Worm (Caenorhabditis elegans) whole organism, young adult: ENCODE measurements around the gene fbxb-55.

ENCODE experiments used
- B0019.2 ChIP-seq: fragments of 200-800 bp; sonication (Bioruptor generic); conservative IDR thresholded peaks from 2 replicates; pipeline ENCODE4 v1.3.6; 2022; ENCODE audit warnings: missing genetic modification reagents, missing genetic modification characterization, missing compliant biosample characterization
- D2030.7 ChIP-seq: fragments of 200-800 bp; sonication (Bioruptor generic); IDR thresholded peaks from 2 replicates; pipeline ENCODE4 v1.3.6; 2022; ENCODE audit warnings: missing genetic modification reagents, missing genetic modification characterization, missing compliant biosample characterization
- F23B12.7 ChIP-seq: sonication (generic microtip); optimal IDR thresholded peaks from 2 replicates; lab custom pipeline; 2017; ENCODE audit warnings: missing genetic modification characterization, mild to moderate bottlenecking, missing compliant biosample characterization, antibody characterized with exemption, moderate library complexity; ENCODE audit not compliant: insufficient read depth
- F39B2.1 ChIP-seq: fragments of 200-800 bp; sonication (Bioruptor generic); IDR thresholded peaks from 2 replicates; pipeline ENCODE4 v1.3.6; 2022; ENCODE audit warnings: missing genetic modification reagents, missing genetic modification characterization, missing compliant biosample characterization
- F49E8.2 ChIP-seq: sonication (generic microtip); optimal IDR thresholded peaks from 3 replicates; lab custom pipeline; 2017; ENCODE audit warnings: missing genetic modification characterization, mild to moderate bottlenecking, missing compliant biosample characterization, antibody characterized with exemption, moderate library complexity; ENCODE audit not compliant: insufficient read depth
- F52B5.7 ChIP-seq: sonication (generic microtip); optimal IDR thresholded peaks from 2 replicates; lab custom pipeline; 2016; ENCODE audit warnings: mild to moderate bottlenecking, missing genetic modification characterization, missing compliant biosample characterization
- F55B11.4 ChIP-seq: sonication (generic microtip); optimal IDR thresholded peaks from 2 replicates; lab custom pipeline; 2016; ENCODE audit warnings: missing compliant biosample characterization, missing genetic modification characterization, borderline replicate concordance; ENCODE audit not compliant: insufficient read depth
- F57A8.1 ChIP-seq: fragments of 200-800 bp; sonication (Bioruptor generic); optimal IDR thresholded peaks from 2 replicates; lab custom pipeline; 2018; ENCODE audit warnings: mild to moderate bottlenecking, missing genetic modification characterization, moderate library complexity, missing compliant biosample characterization
- Y56A3A.18 ChIP-seq: fragments of 200-800 bp; sonication (Bioruptor generic); IDR thresholded peaks from 2 replicates; pipeline ENCODE4 v1.3.6; 2022; ENCODE audit warnings: missing genetic modification reagents, missing genetic modification characterization, missing compliant biosample characterization
- Y79H2A.3 ChIP-seq: fragments of 200-800 bp; sonication (Bioruptor generic); conservative IDR thresholded peaks from 2 replicates; pipeline ENCODE4 v1.3.6; 2022; ENCODE audit warnings: missing genetic modification reagents, missing genetic modification characterization, missing compliant biosample characterization
- Y95B8A.8 ChIP-seq: fragments of 200-800 bp; sonication (Bioruptor generic); IDR thresholded peaks from 2 replicates; pipeline ENCODE4 v1.3.6; 2022; ENCODE audit warnings: missing genetic modification reagents, missing genetic modification characterization, missing compliant biosample characterization
- ZK185.1 ChIP-seq: sonication (generic microtip); optimal IDR thresholded peaks from 2 replicates; lab custom pipeline; 2016; ENCODE audit warnings: mild to moderate bottlenecking, missing genetic modification characterization, missing compliant biosample characterization; ENCODE audit not compliant: poor library complexity, severe bottlenecking
- akir-1 ChIP-seq: fragments of 200-800 bp; sonication (Bioruptor generic); optimal IDR thresholded peaks from 2 replicates; lab custom pipeline; 2018; ENCODE audit warnings: mild to moderate bottlenecking, missing genetic modification characterization, moderate library complexity, missing compliant biosample characterization
- attf-6 ChIP-seq: fragments of 200-800 bp; sonication (Bioruptor generic); IDR thresholded peaks from 2 replicates; pipeline ENCODE4 v1.3.6; 2022; ENCODE audit warnings: missing genetic modification reagents, missing genetic modification characterization, missing compliant biosample characterization
- ccch-3 ChIP-seq: fragments of 200-800 bp; sonication (Bioruptor generic); optimal IDR thresholded peaks from 2 replicates; lab custom pipeline; 2018; ENCODE audit warnings: mild to moderate bottlenecking, missing genetic modification characterization, missing compliant biosample characterization
- ceh-79 ChIP-seq: sonication (generic microtip); optimal IDR thresholded peaks from 2 replicates; lab custom pipeline; 2017; ENCODE audit warnings: mild to moderate bottlenecking, missing genetic modification characterization, missing compliant biosample characterization
- die-1 ChIP-seq: sonication (generic microtip); optimal IDR thresholded peaks from 2 replicates; lab custom pipeline; 2016; ENCODE audit warnings: missing genotype, mild to moderate bottlenecking, missing genetic modification characterization, missing compliant biosample characterization
- dpff-1 ChIP-seq: sonication (generic microtip); optimal IDR thresholded peaks from 2 replicates; lab custom pipeline; 2017; ENCODE audit warnings: mild to moderate bottlenecking, missing genetic modification characterization, missing compliant biosample characterization
- dpl-1 ChIP-seq: fragments of 150-350 bp; optimal IDR thresholded peaks from 2 replicates; lab custom pipeline; 2014; ENCODE audit warnings: missing biosample characterization, missing genetic modification reagents, missing genetic modification characterization
- ekl-4 ChIP-seq: fragments of 200-800 bp; sonication (Bioruptor generic); IDR thresholded peaks from 2 replicates; pipeline ENCODE4 v1.3.6; 2022; ENCODE audit warnings: missing genetic modification reagents, missing genetic modification characterization, missing compliant biosample characterization
- hlh-12 ChIP-seq: sonication (generic microtip); optimal IDR thresholded peaks from 2 replicates; lab custom pipeline; 2016; ENCODE audit warnings: missing genetic modification characterization, missing compliant biosample characterization
- hlh-26 ChIP-seq: fragments of 200-800 bp; sonication (Bioruptor generic); conservative IDR thresholded peaks from 2 replicates; pipeline ENCODE4 v1.3.6; 2022; ENCODE audit warnings: missing genetic modification reagents, missing genetic modification characterization, missing compliant biosample characterization
- hsf-1 ChIP-seq: fragments of 200-800 bp; sonication (Bioruptor generic); IDR thresholded peaks from 2 replicates; pipeline ENCODE4 v1.3.6; 2022; ENCODE audit warnings: missing genetic modification reagents, missing genetic modification characterization, missing compliant biosample characterization
- let-607 ChIP-seq, 2 experiments: fragments of 200-800 bp in 1 of 2; sonication (Bioruptor generic) in 1 of 2; sonication (generic microtip) in 1 of 2; optimal IDR thresholded peaks; 2 replicates each; lab custom pipeline; 2016 to 2018; ENCODE audit warnings: mild to moderate bottlenecking in 2 of 2, missing compliant biosample characterization in 2 of 2, missing genetic modification characterization in 2 of 2, moderate library complexity in 2 of 2, missing genotype in 1 of 2
- lin-54 ChIP-seq: fragments of 200-800 bp; sonication (Bioruptor generic); optimal IDR thresholded peaks from 2 replicates; lab custom pipeline; 2018; ENCODE audit warnings: mild to moderate bottlenecking, missing genetic modification characterization, missing compliant biosample characterization
- lir-1 ChIP-seq: fragments of 200-800 bp; sonication (Bioruptor generic); conservative IDR thresholded peaks from 2 replicates; pipeline ENCODE4 v1.3.6; 2022; ENCODE audit warnings: missing genetic modification reagents, missing genetic modification characterization, missing compliant biosample characterization
- lsy-27 ChIP-seq: sonication (generic microtip); optimal IDR thresholded peaks from 2 replicates; lab custom pipeline; 2017; ENCODE audit warnings: missing genetic modification characterization, mild to moderate bottlenecking, missing compliant biosample characterization, antibody characterized with exemption, missing genotype, borderline replicate concordance; ENCODE audit not compliant: insufficient read depth
- madf-8 ChIP-seq: fragments of 200-800 bp; sonication (Bioruptor generic); conservative IDR thresholded peaks from 2 replicates; pipeline ENCODE4 v1.3.6; 2022; ENCODE audit warnings: missing genetic modification reagents, missing genetic modification characterization, missing compliant biosample characterization
- nfya-1 ChIP-seq: sonication (generic microtip); optimal IDR thresholded peaks from 2 replicates; lab custom pipeline; 2017; ENCODE audit warnings: antibody characterized with exemption, missing compliant biosample characterization, missing genetic modification characterization, borderline replicate concordance; ENCODE audit not compliant: insufficient read depth
- rcor-1 ChIP-seq: fragments of 200-800 bp; sonication (Bioruptor generic); IDR thresholded peaks from 2 replicates; pipeline ENCODE4 v1.3.6; 2022; ENCODE audit warnings: missing genetic modification reagents, missing genetic modification characterization, missing compliant biosample characterization
- repo-1 ChIP-seq: sonication (generic microtip); optimal IDR thresholded peaks from 2 replicates; lab custom pipeline; 2017; ENCODE audit warnings: mild to moderate bottlenecking, missing genetic modification characterization, missing compliant biosample characterization
- sdz-38 ChIP-seq: sonication (generic microtip); optimal IDR thresholded peaks from 2 replicates; lab custom pipeline; 2016; ENCODE audit warnings: missing genotype, missing genetic modification characterization, missing compliant biosample characterization
- snpc-1.1 ChIP-seq: sonication (generic microtip); optimal IDR thresholded peaks from 2 replicates; lab custom pipeline; 2017; ENCODE audit warnings: missing genetic modification characterization, mild to moderate bottlenecking, missing compliant biosample characterization, antibody characterized with exemption, moderate library complexity, missing genotype, missing genetic modification reagents; ENCODE audit not compliant: insufficient read depth
- tbp1 ChIP-seq: fragments of 200-800 bp; sonication (Bioruptor generic); optimal IDR thresholded peaks from 2 replicates; lab custom pipeline; 2018; ENCODE audit warnings: mild to moderate bottlenecking, missing genetic modification characterization, missing compliant biosample characterization
- unc-130 ChIP-seq: sonication (generic microtip); optimal IDR thresholded peaks from 2 replicates; lab custom pipeline; 2016; ENCODE audit warnings: missing genetic modification reagents, missing genetic modification characterization, missing compliant biosample characterization
- unc-62 ChIP-seq: fragments of 150-350 bp; optimal IDR thresholded peaks from 2 replicates; lab custom pipeline; 2014; ENCODE audit warnings: missing biosample characterization, missing genetic modification reagents, missing genetic modification characterization
- ztf-18 ChIP-seq: sonication (generic microtip); optimal IDR thresholded peaks from 2 replicates; lab custom pipeline; 2016; ENCODE audit warnings: missing genotype, mild to moderate bottlenecking, missing genetic modification characterization, missing compliant biosample characterization
- ztf-22 ChIP-seq: fragments of 200-800 bp; sonication (Bioruptor generic); optimal IDR thresholded peaks from 2 replicates; lab custom pipeline; 2018; ENCODE audit warnings: mild to moderate bottlenecking, missing genetic modification characterization, moderate library complexity, missing compliant biosample characterization
- ztf-3 ChIP-seq: fragments of 200-800 bp; sonication (Bioruptor generic); optimal IDR thresholded peaks from 2 replicates; lab custom pipeline; 2018; ENCODE audit warnings: mild to moderate bottlenecking, missing genetic modification characterization, missing compliant biosample characterization

fbxb-55 gene

DNA sequence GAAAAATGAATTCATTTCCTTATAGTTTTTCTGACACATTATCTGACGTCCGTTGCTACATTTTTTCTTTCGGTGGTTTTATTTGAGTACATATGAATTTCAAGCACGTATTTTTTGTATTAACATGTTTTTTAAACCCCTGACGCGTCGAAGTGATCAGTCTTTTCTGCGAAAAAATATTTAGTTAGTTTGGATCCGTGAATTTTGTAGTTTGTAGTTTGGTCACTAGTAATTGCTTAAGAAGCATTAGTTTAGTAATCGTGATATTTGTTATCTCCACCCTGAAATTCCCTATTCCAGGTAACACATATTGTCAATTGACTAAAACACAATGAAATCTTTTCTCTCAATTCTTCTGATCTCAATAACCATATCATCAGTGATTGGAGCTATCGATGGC, 40.2 kb downstream of the fbxb-55 start, which contains the start of gene C35B1.7:
TSS of gene C35B1.7 (plus strand) at position 301 of the 400 bp plus-strand sequence.
- no peak for TF ChIP-seq Y56A3A.18 (GFP tag; lab: Robert Waterston, UW)
- TF ChIP-seq dpl-1 (GFP tag; lab: Kevin White, UChicago), result no peak
- TF ChIP-seq F49E8.2 (tag; lab: Kevin White, UChicago), result no peak
- no peak for TF ChIP-seq sdz-38 (tag; lab: Kevin White, UChicago)
- no peak for TF ChIP-seq hsf-1 (GFP tag; lab: Robert Waterston, UW)
- no peak for TF ChIP-seq madf-8 (GFP tag; lab: Robert Waterston, UW)
- TF ChIP-seq unc-130 (GFP tag; lab: Kevin White, UChicago), result no peak
- no peak for TF ChIP-seq akir-1 (GFP tag; lab: Kevin White, UChicago)

DNA sequence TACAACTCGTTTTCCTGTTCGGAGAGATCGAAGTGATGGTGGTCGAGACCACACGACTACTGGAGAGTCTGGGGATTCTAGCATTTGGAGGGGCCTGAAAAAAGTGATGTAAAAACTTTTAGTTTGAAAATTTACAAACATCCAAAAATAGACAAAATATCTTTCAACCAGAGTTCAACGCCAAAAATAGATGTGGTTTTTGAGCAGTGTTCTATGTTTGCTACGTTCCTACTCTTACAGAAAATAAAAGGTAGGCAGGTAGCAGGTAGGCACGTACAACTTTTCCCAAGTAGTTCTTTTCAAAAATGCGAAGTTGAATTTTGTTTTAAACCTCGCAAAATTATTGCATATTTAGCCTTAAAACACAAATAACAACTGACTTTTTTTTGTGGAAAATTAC, 43.8 kb downstream of the fbxb-55 start, which contains the start of gene F49F1.14:
TSS of gene F49F1.14 (minus strand) at position 101 of the 400 bp plus-strand sequence.
- TF ChIP-seq ceh-79 (tag; lab: Kevin White, UChicago) (no peak), F57A8.1 (GFP tag; lab: Kevin White, UChicago) (no peak), snpc-1.1 (tag; lab: Kevin White, UChicago) (no peak), ekl-4 (no peak), F39B2.1 (GFP tag; lab: Robert Waterston, UW) (no peak), lsy-27 (tag; lab: Kevin White, UChicago) (no peak), D2030.7 (GFP tag; lab: Robert Waterston, UW) (no peak), B0019.2 (GFP tag; lab: Robert Waterston, UW) (no peak), hlh-26 (GFP tag; lab: Robert Waterston, UW) (no peak), ztf-22 (GFP tag; lab: Kevin White, UChicago) (no peak), lir-1 (GFP tag; lab: Robert Waterston, UW) (no peak), F55B11.4 (no peak), ccch-3 (GFP tag; lab: Kevin White, UChicago) (no peak), attf-6 (GFP tag; lab: Robert Waterston, UW) (no peak)

DNA sequence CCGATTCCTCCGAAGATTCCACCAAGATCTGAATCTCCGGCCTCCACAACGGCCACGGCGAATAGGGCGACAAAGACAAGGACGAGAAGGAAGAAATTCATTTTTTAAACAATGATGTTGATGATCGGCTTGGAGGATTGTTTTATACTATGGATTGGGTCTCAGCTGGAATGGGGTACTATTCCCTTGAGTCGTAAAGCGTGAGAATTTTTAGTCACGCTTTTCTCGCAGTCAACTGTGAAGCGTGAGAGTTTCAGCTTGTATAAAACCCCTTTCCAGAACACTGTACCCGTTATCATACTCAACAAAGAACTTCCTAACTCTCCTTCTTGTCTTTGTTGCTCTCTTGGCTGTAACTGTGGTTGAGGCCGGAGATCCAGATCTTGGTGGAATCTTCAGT, 45.9 kb downstream of the fbxb-55 start, which contains the start of gene F49F1.15:
TSS of gene F49F1.15 (minus strand) at position 101 of the 400 bp plus-strand sequence.
- TF ChIP-seq F57A8.1 (GFP tag; lab: Kevin White, UChicago) (no peak), F52B5.7 (no peak), snpc-1.1 (tag; lab: Kevin White, UChicago) (no peak), repo-1 (tag; lab: Kevin White, UChicago) (no peak), unc-62 (GFP tag; lab: Kevin White, UChicago) (no peak)

DNA sequence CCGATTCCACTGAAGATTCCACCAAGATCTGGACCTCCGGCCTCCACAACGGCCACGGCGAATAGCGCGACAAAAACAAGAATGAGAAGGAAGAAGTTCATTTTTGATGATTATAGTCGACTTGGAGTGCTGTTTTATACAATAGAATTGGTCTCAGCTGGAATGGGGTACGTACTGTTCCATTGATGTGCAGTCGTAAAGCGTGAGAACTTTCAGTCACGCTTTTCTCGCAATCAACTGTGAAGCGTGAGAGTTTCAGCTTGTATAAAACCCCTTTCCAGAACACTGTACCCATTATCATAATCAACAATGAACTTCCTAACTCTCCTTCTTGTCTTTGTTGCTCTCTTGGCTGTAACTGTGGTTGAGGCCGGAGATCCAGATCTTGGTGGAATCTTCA, 47.1 kb downstream of the fbxb-55 start, which contains the start of the genes F49F1.4 and F49F1.2:
TSS of gene F49F1.4 (minus strand) at position 101 of the 400 bp plus-strand sequence.
TSS of gene F49F1.2 (plus strand) at position 310 of the 400 bp plus-strand sequence.
- no peak for TF ChIP-seq Y79H2A.3 (GFP tag; lab: Robert Waterston, UW)
- TF ChIP-seq sdz-38 (tag; lab: Kevin White, UChicago), result no peak
- no peak for TF ChIP-seq ztf-3 (GFP tag; lab: Kevin White, UChicago)
- TF ChIP-seq ZK185.1 (tag; lab: Kevin White, UChicago), result no peak
- no peak for TF ChIP-seq let-607 (tag; optimal IDR thresholded peaks at IDR 0.05; lab: Kevin White, UChicago)
- TF ChIP-seq hlh-26 (GFP tag; lab: Robert Waterston, UW), result no peak
- TF ChIP-seq dpff-1 (tag; lab: Kevin White, UChicago), result no peak
- no peak for TF ChIP-seq F23B12.7 (tag; lab: Kevin White, UChicago)
- no peak for TF ChIP-seq D2030.7 (GFP tag; lab: Robert Waterston, UW)
- no peak for TF ChIP-seq lin-54 (GFP tag; lab: Kevin White, UChicago)
- no peak for TF ChIP-seq ztf-18 (tag; lab: Kevin White, UChicago)
- no peak for TF ChIP-seq Y95B8A.8 (GFP tag; lab: Robert Waterston, UW)
- TF ChIP-seq nfya-1 (tag; lab: Kevin White, UChicago), result no peak
- TF ChIP-seq tbp1, result no peak
- TF ChIP-seq die-1 (tag; lab: Kevin White, UChicago), result no peak
- TF ChIP-seq hlh-12 (tag; lab: Kevin White, UChicago), result no peak
- TF ChIP-seq rcor-1 (GFP tag; lab: Robert Waterston, UW), result no peak
